Fruit fly (Drosophila melanogaster) whole organism, prepupa: Measurements from ENCODE around the gene CG7179.

Experiments used
- Blimp-1 ChIP-seq: fragments of 200-800 bp; sonication (Bioruptor generic); optimal IDR thresholded peaks from 3 replicates; lab custom pipeline; 2017; ENCODE audit warnings: missing biosample characterization, missing genetic modification characterization, mild to moderate bottlenecking, moderate library complexity, missing genetic modification reagents
- CG10631 ChIP-seq: fragments of 200-800 bp; sonication (Bioruptor generic); optimal IDR thresholded peaks from 2 replicates; lab custom pipeline; 2016; ENCODE audit warnings: missing biosample characterization, missing genetic modification characterization
- CG10669 ChIP-seq: fragments of 200-800 bp; sonication (Bioruptor generic); optimal IDR thresholded peaks from 3 replicates; lab custom pipeline; 2018; ENCODE audit warnings: missing biosample characterization, mild to moderate bottlenecking, missing genetic modification characterization, moderate library complexity
- CG11902 ChIP-seq: fragments of 200-800 bp; sonication (Bioruptor generic); optimal IDR thresholded peaks from 3 replicates; lab custom pipeline; 2016; ENCODE audit warnings: missing biosample characterization, missing genetic modification characterization
- CG15336 ChIP-seq: fragments of 200-800 bp; sonication (Bioruptor generic); IDR thresholded peaks from 2 replicates; pipeline ENCODE4 v1.3.6; 2022; ENCODE audit warnings: missing biosample characterization, missing genetic modification characterization
- CG16779 ChIP-seq: fragments of 200-800 bp; sonication (Bioruptor generic); optimal IDR thresholded peaks from 3 replicates; lab custom pipeline; 2017; ENCODE audit warnings: missing biosample characterization, mild to moderate bottlenecking, missing genetic modification characterization
- CG3032 ChIP-seq: fragments of 200-800 bp; optimal IDR thresholded peaks from 2 replicates; lab custom pipeline; 2019; ENCODE audit warnings: missing biosample characterization, mild to moderate bottlenecking, missing genetic modification characterization, moderate library complexity
- CG31627 ChIP-seq: fragments of 200-800 bp; sonication (Bioruptor generic); optimal IDR thresholded peaks from 3 replicates; lab custom pipeline; 2016; ENCODE audit warnings: missing biosample characterization, missing genetic modification characterization
- CG32006 ChIP-seq: fragments of 200-800 bp; sonication (Bioruptor generic); optimal IDR thresholded peaks from 3 replicates; lab custom pipeline; 2017; ENCODE audit warnings: missing biosample characterization, mild to moderate bottlenecking, missing genetic modification characterization
- CG34406 ChIP-seq: fragments of 200-800 bp; sonication (Bioruptor generic); optimal IDR thresholded peaks from 3 replicates; lab custom pipeline; 2016; ENCODE audit warnings: missing biosample characterization, missing genetic modification characterization
- CG4318 ChIP-seq: fragments of 200-800 bp; sonication (Bioruptor generic); optimal IDR thresholded peaks from 3 replicates; lab custom pipeline; 2017; ENCODE audit warnings: missing biosample characterization, mild to moderate bottlenecking, missing genetic modification characterization
- CG6163 ChIP-seq: fragments of 200-800 bp; sonication (Bioruptor generic); IDR thresholded peaks from 3 replicates; pipeline ENCODE4 v1.3.6; 2022; ENCODE audit warnings: missing biosample characterization, missing genetic modification characterization
- CG6276 ChIP-seq: fragments of 200-800 bp; sonication (Bioruptor generic); optimal IDR thresholded peaks from 2 replicates; lab custom pipeline; 2017; ENCODE audit warnings: missing biosample characterization, mild to moderate bottlenecking, missing genetic modification characterization
- CG6792 ChIP-seq: fragments of 200-800 bp; sonication (Bioruptor generic); optimal IDR thresholded peaks from 3 replicates; lab custom pipeline; 2016; ENCODE audit warnings: missing biosample characterization, missing genetic modification characterization
- CG6808 ChIP-seq: fragments of 200-800 bp; sonication (Bioruptor generic); optimal IDR thresholded peaks from 3 replicates; lab custom pipeline; 2017; ENCODE audit warnings: missing biosample characterization, missing genetic modification characterization, mild to moderate bottlenecking, moderate library complexity, missing genetic modification reagents
- CG6854 ChIP-seq: fragments of 200-800 bp; sonication (Bioruptor generic); optimal IDR thresholded peaks from 2 replicates; lab custom pipeline; 2017; ENCODE audit warnings: missing biosample characterization, mild to moderate bottlenecking, missing genetic modification characterization
- CG7368 ChIP-seq: fragments of 200-800 bp; sonication (Bioruptor generic); optimal IDR thresholded peaks from 3 replicates; lab custom pipeline; 2016; ENCODE audit warnings: missing biosample characterization, missing genetic modification characterization
- CG8119 ChIP-seq: fragments of 200-800 bp; sonication (Bioruptor generic); IDR thresholded peaks from 3 replicates; pipeline ENCODE4 v1.3.6; 2022; ENCODE audit warnings: missing biosample characterization, missing genetic modification characterization
- CG8632 ChIP-seq: fragments of 200-800 bp; sonication (Bioruptor generic); optimal IDR thresholded peaks from 3 replicates; lab custom pipeline; 2016; ENCODE audit warnings: missing biosample characterization, missing genetic modification characterization
- CG9139 ChIP-seq: fragments of 200-800 bp; sonication (Bioruptor generic); optimal IDR thresholded peaks from 3 replicates; lab custom pipeline; 2017; ENCODE audit warnings: missing biosample characterization, mild to moderate bottlenecking, missing genetic modification characterization
- Eip75B ChIP-seq: fragments of 200-800 bp; sonication (Bioruptor generic); optimal IDR thresholded peaks from 3 replicates; lab custom pipeline; 2016; ENCODE audit warnings: missing biosample characterization, missing genetic modification characterization
- Eip78C ChIP-seq: fragments of 200-800 bp; sonication (Bioruptor generic); peaks from one replicate; lab custom pipeline; 2016; ENCODE audit warnings: missing biosample characterization, missing genetic modification characterization
- Eip93F ChIP-seq: fragments of 200-800 bp; sonication (Bioruptor generic); optimal IDR thresholded peaks from 2 replicates; lab custom pipeline; 2016; ENCODE audit warnings: missing biosample characterization, mild to moderate bottlenecking, missing genetic modification characterization
- Ets21C ChIP-seq: fragments of 200-800 bp; sonication (Bioruptor generic); optimal IDR thresholded peaks from 3 replicates; lab custom pipeline; 2016; ENCODE audit warnings: missing biosample characterization, missing genetic modification characterization
- Ets96B ChIP-seq: fragments of 200-800 bp; optimal IDR thresholded peaks from 2 replicates; lab custom pipeline; 2019; ENCODE audit warnings: missing biosample characterization, mild to moderate bottlenecking, missing genetic modification characterization, moderate library complexity
- Gug ChIP-seq: fragments of 200-800 bp; sonication (Bioruptor generic); IDR thresholded peaks from 2 replicates; pipeline ENCODE4 v1.3.6; 2022; ENCODE audit warnings: missing biosample characterization, missing genetic modification characterization
- Hr38 ChIP-seq: sonication (Bioruptor generic); optimal IDR thresholded peaks from 2 replicates; lab custom pipeline; 2016; ENCODE audit warnings: missing biosample characterization, missing genetic modification characterization
- Hr39 ChIP-seq: fragments of 200-800 bp; sonication (Bioruptor generic); optimal IDR thresholded peaks from 2 replicates; lab custom pipeline; 2016; ENCODE audit warnings: missing biosample characterization, missing genetic modification characterization
- Hr4 ChIP-seq: fragments of 200-800 bp; sonication (Bioruptor generic); optimal IDR thresholded peaks from 3 replicates; lab custom pipeline; 2016; ENCODE audit warnings: missing biosample characterization, missing genetic modification characterization
- Met ChIP-seq: fragments of 200-800 bp; sonication (Bioruptor generic); optimal IDR thresholded peaks from 3 replicates; lab custom pipeline; 2016; ENCODE audit warnings: missing biosample characterization, missing genetic modification characterization
- OdsH ChIP-seq: fragments of 200-800 bp; sonication (Bioruptor generic); optimal IDR thresholded peaks from 3 replicates; lab custom pipeline; 2016; ENCODE audit warnings: missing biosample characterization, missing genetic modification characterization
- Smox ChIP-seq: fragments of 200-800 bp; sonication (Bioruptor generic); optimal IDR thresholded peaks from 3 replicates; lab custom pipeline; 2016; ENCODE audit warnings: missing biosample characterization, missing genetic modification characterization
- Sox102F ChIP-seq: fragments of 200-800 bp; sonication (Bioruptor generic); optimal IDR thresholded peaks from 2 replicates; lab custom pipeline; 2016; ENCODE audit warnings: missing biosample characterization, mild to moderate bottlenecking, missing genetic modification characterization
- Sox14 ChIP-seq: fragments of 200-800 bp; sonication (Bioruptor generic); optimal IDR thresholded peaks from 3 replicates; lab custom pipeline; 2016; ENCODE audit warnings: missing biosample characterization, missing genetic modification characterization
- Sox15 ChIP-seq: fragments of 200-800 bp; sonication (Bioruptor generic); optimal IDR thresholded peaks from 3 replicates; lab custom pipeline; 2016; ENCODE audit warnings: missing biosample characterization, missing genetic modification characterization
- acj6 ChIP-seq: fragments of 200-800 bp; sonication (Bioruptor generic); optimal IDR thresholded peaks from 3 replicates; lab custom pipeline; 2016; ENCODE audit warnings: missing biosample characterization, missing genetic modification characterization
- cyc ChIP-seq: fragments of 200-800 bp; sonication (Bioruptor generic); optimal IDR thresholded peaks from 3 replicates; lab custom pipeline; 2016; ENCODE audit warnings: missing biosample characterization, missing genetic modification characterization
- dac ChIP-seq: fragments of 200-800 bp; sonication (Bioruptor generic); optimal IDR thresholded peaks from 2 replicates; lab custom pipeline; 2017; ENCODE audit warnings: missing biosample characterization, mild to moderate bottlenecking, missing genetic modification characterization
- eg ChIP-seq: fragments of 200-800 bp; sonication (Bioruptor generic); IDR thresholded peaks from 3 replicates; pipeline ENCODE4 v1.3.6; 2022; ENCODE audit warnings: missing biosample characterization, missing genetic modification characterization
- fkh ChIP-seq: fragments of 200-800 bp; sonication (Bioruptor generic); optimal IDR thresholded peaks from 3 replicates; lab custom pipeline; 2017; ENCODE audit warnings: missing biosample characterization, mild to moderate bottlenecking, missing genetic modification characterization, moderate library complexity
- lz ChIP-seq: fragments of 200-800 bp; sonication (Bioruptor generic); optimal IDR thresholded peaks from 3 replicates; lab custom pipeline; 2016; ENCODE audit warnings: missing biosample characterization, missing genetic modification characterization
- net ChIP-seq: fragments of 200-800 bp; sonication (Bioruptor generic); optimal IDR thresholded peaks from 3 replicates; lab custom pipeline; 2016; ENCODE audit warnings: missing biosample characterization, missing genetic modification characterization
- salr ChIP-seq, 2 experiments: fragments of 200-800 bp; sonication (Bioruptor generic); optimal IDR thresholded peaks; 3 replicates each; lab custom pipeline; 2016 to 2018; ENCODE audit warnings: missing biosample characterization in 2 of 2, missing genetic modification characterization in 2 of 2, mild to moderate bottlenecking in 1 of 2
- spab ChIP-seq: fragments of 200-800 bp; sonication (Bioruptor generic); optimal IDR thresholded peaks from 2 replicates; lab custom pipeline; 2017; ENCODE audit warnings: missing biosample characterization, mild to moderate bottlenecking, missing genetic modification characterization, missing genetic modification reagents
- ss ChIP-seq, 2 experiments: fragments of 200-800 bp; sonication (Bioruptor generic); optimal IDR thresholded peaks; 2 replicates in 1 of 2; 3 replicates in 1 of 2; lab custom pipeline; 2017 to 2018; ENCODE audit warnings: mild to moderate bottlenecking in 2 of 2, missing biosample characterization in 2 of 2, missing genetic modification characterization in 2 of 2, moderate library complexity in 1 of 2
- topi ChIP-seq: fragments of 200-800 bp; sonication (Bioruptor generic); optimal IDR thresholded peaks from 3 replicates; lab custom pipeline; 2016; ENCODE audit warnings: missing biosample characterization, missing genetic modification characterization

The CG7179 gene

dm6 chr2L:7777979-7778692 lies at the start of gene CG7179:
TSS of gene CG7179 (minus strand) at chr2L:7778029.
- TF ChIP-seq fkh (peak; percentile 72), Hr4 (no peak), dac (GFP tag; lab: Kevin White, UChicago) (no peak), Eip93F (GFP tag; lab: Kevin White, UChicago) (no peak), Hr39 (no peak)

dm6 chr2L:7827045-7828004 lies 49.5 kb upstream of the CG7179 start, which contains the start of the genes Rack1 and mts:
TSS of gene Rack1 (minus strand) at chr2L:7827315.
TSS of gene mts (plus strand) at chr2L:7827650.
- TF ChIP-seq CG31627 = peak; percentile 64
- TF ChIP-seq Ets96B (tag; lab: Kevin White, UChicago) = no peak
- TF ChIP-seq Sox14 (GFP tag; lab: Kevin White, UChicago) = no peak
- TF ChIP-seq CG10669 = peak; percentile 71
- peak; percentile 35 for TF ChIP-seq spab (GFP tag; lab: Kevin White, UChicago)
- peak; percentile 45 for TF ChIP-seq Smox (GFP tag; lab: Kevin White, UChicago)
- TF ChIP-seq Eip78C (GFP tag; lab: Kevin White, UChicago) = peak; percentile 94
- peak; percentile 59 for TF ChIP-seq Blimp-1 (GFP tag; lab: Kevin White, UChicago)
- TF ChIP-seq Met (GFP tag; lab: Kevin White, UChicago) = peak; percentile 78
- no peak for TF ChIP-seq Eip93F (GFP tag; lab: Kevin White, UChicago)
- TF ChIP-seq Ets21C (GFP tag; lab: Kevin White, UChicago) = no peak
- peak; percentile 90 for TF ChIP-seq CG6854 (GFP tag; lab: Kevin White, UChicago)
- TF ChIP-seq topi (GFP tag; lab: Kevin White, UChicago) = peak; percentile 79
- peak; percentile 73 for TF ChIP-seq CG34406 (GFP tag; lab: Kevin White, UChicago)
- TF ChIP-seq CG10631 (GFP tag; lab: Kevin White, UChicago) = peak; percentile 63
- TF ChIP-seq CG16779 = peak; percentile 73
- peak; percentile 34; the same call in 1 of the 3 replicates for TF ChIP-seq CG8119 (GFP tag; lab: Robert Waterston, UW)
- peak; percentile 77 for TF ChIP-seq cyc (GFP tag; lab: Kevin White, UChicago)
- peak; percentile 60 for TF ChIP-seq CG3032 (tag; lab: Kevin White, UChicago)
- TF ChIP-seq CG15336 (GFP tag; lab: Robert Waterston, UW) = no peak
- TF ChIP-seq eg (GFP tag; lab: Robert Waterston, UW) = peak; percentile 79
- TF ChIP-seq CG6276 (GFP tag; lab: Kevin White, UChicago) = peak; percentile 12
- peak; percentile 70 for TF ChIP-seq CG6808 (GFP tag; lab: Kevin White, UChicago)
- peak; percentile 78 for TF ChIP-seq Sox102F (GFP tag; lab: Kevin White, UChicago)
- TF ChIP-seq CG7368 = peak; percentile 74
- peak; percentile 36 to 83 for TF ChIP-seq salr (GFP tag; optimal IDR thresholded peaks at IDR 0.05; lab: Kevin White, UChicago)
- TF ChIP-seq Eip75B (GFP tag; lab: Kevin White, UChicago) = peak; percentile 71
- TF ChIP-seq net = peak; percentile 84
- TF ChIP-seq CG32006 = no peak
- TF ChIP-seq lz (GFP tag; lab: Kevin White, UChicago) = peak; percentile 82
- TF ChIP-seq CG11902 (GFP tag; lab: Kevin White, UChicago) = peak; percentile 49
- TF ChIP-seq OdsH (GFP tag; lab: Kevin White, UChicago) = peak; percentile 68
- peak; percentile 38 for TF ChIP-seq Sox15 (GFP tag; lab: Kevin White, UChicago)
- TF ChIP-seq CG9139 = peak; percentile 82
- peak; percentile 86 for TF ChIP-seq CG6163 (GFP tag; lab: Robert Waterston, UW)
- peak; percentile 74 for TF ChIP-seq acj6 (GFP tag; lab: Kevin White, UChicago)
- peak; percentile 73 to 83 for TF ChIP-seq ss (GFP tag; optimal IDR thresholded peaks at IDR 0.05; lab: Kevin White, UChicago)
- peak; percentile 65 for TF ChIP-seq CG8632 (GFP tag; lab: Kevin White, UChicago)
- TF ChIP-seq Hr38 = no peak
- peak; percentile 57 for TF ChIP-seq CG6792 (GFP tag; lab: Kevin White, UChicago)
- TF ChIP-seq Hr39 = peak; percentile 64
- TF ChIP-seq CG4318 (GFP tag; lab: Kevin White, UChicago) = no peak
- TF ChIP-seq fkh = peak; percentile 57
- no peak for TF ChIP-seq Gug (GFP tag; lab: Robert Waterston, UW)
